Fruit fly (Drosophila melanogaster) whole organism, embryonic: Measurements from ENCODE around the gene CG32271.

ENCODE experiments used
- Asciz ChIP-seq: fragments of 200-800 bp; sonication (Bioruptor generic); optimal IDR thresholded peaks from 2 replicates; lab custom pipeline; 2017; ENCODE audit warnings: missing biosample characterization, mild to moderate bottlenecking, missing genetic modification characterization, missing genetic modification reagents
- Bgb ChIP-seq: fragments of 200-800 bp; sonication (Bioruptor generic); IDR thresholded peaks from 2 replicates; pipeline ENCODE4 v1.3.6; 2022; ENCODE audit warnings: missing biosample characterization, missing genetic modification characterization; ENCODE audit not compliant: partially characterized antibody
- Blimp-1 ChIP-seq: fragments of 200-800 bp; sonication (Bioruptor generic); optimal IDR thresholded peaks from 3 replicates; lab custom pipeline; 2018; ENCODE audit warnings: missing biosample characterization, missing genetic modification characterization, mild to moderate bottlenecking, moderate library complexity, missing genetic modification reagents
- CG10565 ChIP-seq: fragments of 200-800 bp; sonication (Bioruptor generic); optimal IDR thresholded peaks from 3 replicates; lab custom pipeline; 2016; ENCODE audit warnings: missing biosample characterization, mild to moderate bottlenecking, missing genetic modification characterization
- CG11695 ChIP-seq: fragments of 200-800 bp; sonication (Bioruptor generic); IDR thresholded peaks from 3 replicates; pipeline ENCODE4 v1.3.6; 2022; ENCODE audit warnings: missing biosample characterization, missing genetic modification characterization
- CG13424 ChIP-seq: fragments of 200-800 bp; sonication (Bioruptor generic); optimal IDR thresholded peaks from 2 replicates; lab custom pipeline; 2019; ENCODE audit warnings: missing biosample characterization, mild to moderate bottlenecking, missing genetic modification characterization, moderate library complexity
- CG17385 ChIP-seq: fragments of 200-800 bp; sonication (Bioruptor generic); optimal IDR thresholded peaks from 3 replicates; lab custom pipeline; 2018; ENCODE audit warnings: missing biosample characterization, mild to moderate bottlenecking, missing genetic modification characterization
- CG18262 ChIP-seq: fragments of 200-800 bp; optimal IDR thresholded peaks from 3 replicates; lab custom pipeline; 2019; ENCODE audit warnings: missing biosample characterization, mild to moderate bottlenecking, missing genetic modification characterization, moderate library complexity
- CG2678 ChIP-seq: fragments of 200-800 bp; sonication (Bioruptor generic); optimal IDR thresholded peaks from 3 replicates; lab custom pipeline; 2019; ENCODE audit warnings: missing biosample characterization, mild to moderate bottlenecking, missing genetic modification characterization, moderate library complexity
- CG2889 ChIP-seq: fragments of 200-800 bp; sonication (Bioruptor generic); IDR thresholded peaks from 3 replicates; pipeline ENCODE4 v1.3.6; 2022; ENCODE audit warnings: missing biosample characterization, missing genetic modification characterization
- CG33213 ChIP-seq: fragments of 200-800 bp; sonication (Bioruptor generic); optimal IDR thresholded peaks from 3 replicates; lab custom pipeline; 2016; ENCODE audit warnings: missing biosample characterization, missing genetic modification characterization
- CG3726 ChIP-seq: fragments of 200-800 bp; sonication (Bioruptor generic); IDR thresholded peaks from 3 replicates; pipeline ENCODE4, ENCODE4 v1.3.6; 2022; ENCODE audit warnings: missing biosample characterization, missing genetic modification characterization
- CG42726 ChIP-seq: fragments of 200-800 bp; sonication (Bioruptor generic); IDR thresholded peaks from 2 replicates; pipeline ENCODE4 v1.3.6; 2022; ENCODE audit warnings: missing biosample characterization, missing genetic modification characterization; ENCODE audit not compliant: partially characterized antibody
- CG4617 ChIP-seq: fragments of 200-800 bp; sonication (Bioruptor generic); optimal IDR thresholded peaks from 3 replicates; lab custom pipeline; 2016; ENCODE audit warnings: missing biosample characterization, missing genetic modification characterization, borderline replicate concordance
- CG4820 ChIP-seq: fragments of 200-800 bp; sonication (Bioruptor generic); optimal IDR thresholded peaks from 3 replicates; lab custom pipeline; 2016; ENCODE audit warnings: missing biosample characterization, missing genetic modification characterization
- CG5245 ChIP-seq: fragments of 200-800 bp; sonication (Bioruptor generic); optimal IDR thresholded peaks from 3 replicates; lab custom pipeline; 2016; ENCODE audit warnings: missing biosample characterization, missing genetic modification characterization
- CG6254 ChIP-seq: fragments of 200-800 bp; sonication (Bioruptor generic); optimal IDR thresholded peaks from 3 replicates; lab custom pipeline; 2017; ENCODE audit warnings: mild to moderate bottlenecking, missing biosample characterization, missing genetic modification reagents, missing genetic modification characterization
- CG6854 ChIP-seq: fragments of 200-800 bp; sonication (Bioruptor generic); optimal IDR thresholded peaks from 3 replicates; lab custom pipeline; 2017; ENCODE audit warnings: missing biosample characterization, mild to moderate bottlenecking, missing genetic modification characterization
- CG7357 ChIP-seq: fragments of 200-800 bp; sonication (Bioruptor generic); IDR thresholded peaks from 3 replicates; pipeline ENCODE4 v1.3.6; 2022; ENCODE audit warnings: missing biosample characterization, missing genetic modification characterization
- CG7786 ChIP-seq: fragments of 200-800 bp; sonication (Bioruptor generic); optimal IDR thresholded peaks from 2 replicates; lab custom pipeline; 2016; ENCODE audit warnings: missing biosample characterization, missing genetic modification characterization
- CG7839 ChIP-seq: fragments of 200-800 bp; sonication (Bioruptor generic); optimal IDR thresholded peaks from 3 replicates; lab custom pipeline; 2018; ENCODE audit warnings: missing biosample characterization, mild to moderate bottlenecking, missing genetic modification characterization, moderate library complexity
- CG7987 ChIP-seq: fragments of 200-800 bp; sonication (Bioruptor generic); optimal IDR thresholded peaks from 2 replicates; lab custom pipeline; 2018; ENCODE audit warnings: missing biosample characterization, mild to moderate bottlenecking, missing genetic modification characterization, moderate library complexity
- D19A ChIP-seq: fragments of 200-800 bp; optimal IDR thresholded peaks from 3 replicates; lab custom pipeline; 2019; ENCODE audit warnings: missing biosample characterization, mild to moderate bottlenecking, missing genetic modification characterization, moderate library complexity
- Doc2 ChIP-seq: fragments of 200-800 bp; sonication (Bioruptor generic); IDR thresholded peaks from 2 replicates; pipeline ENCODE4 v1.3.6; 2022; ENCODE audit warnings: missing biosample characterization, missing genetic modification characterization
- GATAe ChIP-seq: fragments of 200-800 bp; sonication (Bioruptor generic); conservative IDR thresholded peaks from 2 replicates; pipeline ENCODE4 v1.3.6; 2022; ENCODE audit warnings: missing biosample characterization, missing genetic modification characterization
- H2.0 ChIP-seq: fragments of 200-800 bp; sonication (Bioruptor generic); IDR thresholded peaks from 2 replicates; pipeline ENCODE4 v1.3.6; 2022; ENCODE audit warnings: missing biosample characterization, missing genetic modification characterization
- Lhr ChIP-seq: fragments of 200-800 bp; sonication (Bioruptor generic); optimal IDR thresholded peaks from 3 replicates; lab custom pipeline; 2017; ENCODE audit warnings: mild to moderate bottlenecking, missing biosample characterization, missing genetic modification reagents, missing genetic modification characterization
- Ptx1 ChIP-seq: fragments of 200-800 bp; sonication (Bioruptor generic); IDR thresholded peaks from 2 replicates; pipeline ENCODE4 v1.3.6; 2022; ENCODE audit warnings: missing biosample characterization, missing genetic modification characterization
- Sox102F ChIP-seq: fragments of 200-800 bp; sonication (Bioruptor generic); optimal IDR thresholded peaks from 2 replicates; lab custom pipeline; 2018; ENCODE audit warnings: missing biosample characterization, mild to moderate bottlenecking, missing genetic modification characterization, moderate library complexity
- Spps ChIP-seq: fragments of 200-800 bp; sonication (Bioruptor generic); optimal IDR thresholded peaks from 2 replicates; lab custom pipeline; 2018; ENCODE audit warnings: missing biosample characterization, mild to moderate bottlenecking, missing genetic modification characterization
- Trl ChIP-seq, 3 experiments: fragments of >200 bp in 2 of 3; fragments of 200-800 bp in 1 of 3; sonication (Bioruptor generic) in 1 of 3; optimal IDR thresholded peaks; 2 replicates in 1 of 3; 3 replicates in 2 of 3; lab custom pipeline; 2016 to 2017; ENCODE audit warnings: missing biosample characterization in 1 of 3, missing genetic modification characterization in 1 of 3
- al ChIP-seq: fragments of 200-800 bp; sonication (Bioruptor generic); IDR thresholded peaks from 2 replicates; pipeline ENCODE4 v1.3.6; 2022; ENCODE audit warnings: missing biosample characterization, missing genetic modification characterization
- ap ChIP-seq: fragments of 200-800 bp; sonication (Bioruptor generic); IDR thresholded peaks from 2 replicates; pipeline ENCODE4 v1.3.6; 2022; ENCODE audit warnings: missing biosample characterization, missing genetic modification characterization
- ase ChIP-seq: fragments of 200-800 bp; sonication (Bioruptor generic); IDR thresholded peaks from 3 replicates; pipeline ENCODE4 v1.3.6; 2022; ENCODE audit warnings: missing biosample characterization, missing genetic modification characterization
- bab2 ChIP-seq: fragments of 200-800 bp; sonication (Bioruptor generic); optimal IDR thresholded peaks from 2 replicates; lab custom pipeline; 2016; ENCODE audit warnings: missing biosample characterization, missing genetic modification characterization
- chif ChIP-seq, 2 experiments: fragments of 200-800 bp; sonication (Bioruptor generic); optimal IDR thresholded peaks; 3 replicates each; lab custom pipeline; 2016; ENCODE audit warnings: missing biosample characterization in 2 of 2, missing genetic modification characterization in 2 of 2
- chm ChIP-seq: fragments of 200-800 bp; sonication (Bioruptor generic); IDR thresholded peaks from 2 replicates; pipeline ENCODE4 v1.3.6; 2022; ENCODE audit warnings: missing biosample characterization, missing genetic modification characterization
- fd96Cb ChIP-seq: fragments of 200-800 bp; sonication (Bioruptor generic); optimal IDR thresholded peaks from 2 replicates; lab custom pipeline; 2018; ENCODE audit warnings: missing biosample characterization, mild to moderate bottlenecking, missing genetic modification characterization, moderate library complexity
- kni ChIP-seq: fragments of 200-800 bp; sonication (Bioruptor generic); optimal IDR thresholded peaks from 3 replicates; lab custom pipeline; 2017; ENCODE audit warnings: mild to moderate bottlenecking, missing biosample characterization, missing genetic modification reagents, missing genetic modification characterization
- lbe ChIP-seq: fragments of 200-800 bp; sonication (Bioruptor generic); optimal IDR thresholded peaks from 2 replicates; lab custom pipeline; 2016; ENCODE audit warnings: missing biosample characterization, mild to moderate bottlenecking, missing genetic modification characterization
- oc ChIP-seq: fragments of 200-800 bp; sonication (Bioruptor generic); optimal IDR thresholded peaks from 2 replicates; lab custom pipeline; 2018; ENCODE audit warnings: missing biosample characterization, mild to moderate bottlenecking, missing genetic modification characterization, moderate library complexity
- prd ChIP-seq, 3 experiments: fragments of >200 bp in 2 of 3; fragments of 200-800 bp in 1 of 3; sonication (Bioruptor generic) in 1 of 3; optimal IDR thresholded peaks in 2 of 3; IDR thresholded peaks in 1 of 3; 2 replicates in 2 of 3; 3 replicates in 1 of 3; pipeline versions ENCODE4 v1.3.6 to Lab custom; 2017 to 2022; ENCODE audit warnings: missing biosample characterization in 1 of 3, missing genetic modification characterization in 1 of 3
- pzg ChIP-seq: fragments of 200-800 bp; sonication (Bioruptor generic); optimal IDR thresholded peaks from 3 replicates; lab custom pipeline; 2018; ENCODE audit warnings: missing biosample characterization, mild to moderate bottlenecking, missing genetic modification characterization, moderate library complexity
- sc ChIP-seq, 3 experiments: fragments of >200 bp in 2 of 3; fragments of 200-800 bp in 1 of 3; sonication (Bioruptor generic) in 1 of 3; optimal IDR thresholded peaks; 2 replicates in 2 of 3; 3 replicates in 1 of 3; lab custom pipeline; 2017; ENCODE audit warnings: mild to moderate bottlenecking in 1 of 3, missing biosample characterization in 1 of 3, missing genetic modification characterization in 1 of 3, missing genetic modification reagents in 1 of 3
- tio ChIP-seq: fragments of 200-800 bp; sonication (Bioruptor generic); optimal IDR thresholded peaks from 2 replicates; lab custom pipeline; 2017; ENCODE audit warnings: missing biosample characterization, missing genetic modification characterization, inconsistent platforms
- zfh2 ChIP-seq: fragments of 200-800 bp; sonication (Bioruptor generic); optimal IDR thresholded peaks from 2 replicates; lab custom pipeline; 2016; ENCODE audit warnings: missing biosample characterization, missing genetic modification characterization

CG32271 gene

DNA sequence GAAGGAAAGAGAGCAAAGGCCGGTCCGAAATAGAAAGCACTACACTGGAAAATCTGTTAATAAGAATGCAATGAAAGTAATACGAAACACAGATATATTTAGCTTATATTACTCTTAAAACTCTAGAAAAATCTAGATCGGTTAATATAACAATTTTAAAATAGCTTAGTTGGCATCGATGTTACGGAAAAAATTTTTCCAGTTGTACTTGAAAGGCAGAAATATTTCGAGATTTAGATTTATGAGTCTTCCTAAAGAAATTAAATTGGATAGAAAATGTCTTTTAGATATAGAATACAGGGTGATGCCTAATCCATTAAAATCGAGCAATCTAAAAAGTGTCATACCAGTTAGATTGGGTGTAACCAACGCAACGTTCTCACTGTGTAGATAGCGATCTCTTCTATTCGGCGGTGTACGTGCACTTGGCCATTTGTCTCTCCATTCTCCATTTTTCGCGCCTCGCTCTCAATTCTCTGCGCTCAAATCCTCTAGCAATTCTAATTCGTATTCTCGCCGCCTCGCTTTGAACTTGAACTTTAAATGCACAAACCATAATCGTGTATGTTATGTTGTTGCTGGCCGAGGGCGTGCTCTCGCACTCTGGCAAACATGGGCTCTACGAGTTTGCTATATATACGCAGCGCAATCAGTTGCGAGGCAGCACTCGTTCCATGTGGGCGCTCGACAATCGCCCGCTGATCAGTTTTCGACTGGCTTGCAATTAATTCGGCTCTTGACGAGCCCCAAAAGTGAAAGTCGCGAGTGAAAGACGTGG, 47.2 kb upstream of the CG32271 start (continued):
- TF ChIP-seq sc (optimal IDR thresholded peaks at IDR 0.05; lab: Kevin White, UChicago) (no peak), sc (GFP tag; optimal IDR thresholded peaks at IDR 0.05; lab: Kevin White, UChicago) (peak; percentile 98), CG7786 (peak; percentile 96), CG10565 (GFP tag; lab: Kevin White, UChicago) (peak; percentile 80), CG2889 (GFP tag; lab: Robert Waterston, UW) (peak; percentile 85), fd96Cb (peak; percentile 93), zfh2 (peak; percentile 95), Sox102F (GFP tag; lab: Kevin White, UChicago) (peak; percentile 94), pzg (no peak), H2.0 (GFP tag; lab: Robert Waterston, UW) (peak; percentile 79), Ptx1 (peak; percentile 88), CG18262 (tag; lab: Kevin White, UChicago) (peak; percentile 98), CG13424 (tag; lab: Kevin White, UChicago) (peak; percentile 97), bab2 (GFP tag; lab: Kevin White, UChicago) (peak; percentile 93), CG7987 (GFP tag; lab: Kevin White, UChicago) (peak; percentile 46), GATAe (GFP tag; lab: Robert Waterston, UW) (peak; percentile 73), CG17385 (GFP tag; lab: Kevin White, UChicago) (peak; percentile 92), CG7357 (GFP tag; lab: Robert Waterston, UW) (peak; percentile 86), Bgb (peak; percentile 45; the same call in 1 of the 2 replicates), CG6854 (GFP tag; lab: Kevin White, UChicago) (peak; percentile 90), Blimp-1 (peak; percentile 66), chm (no peak), Trl (optimal IDR thresholded peaks at IDR 0.05; lab: Kevin White, UChicago) (peak; percentile 73 to 89), Trl (GFP tag; optimal IDR thresholded peaks at IDR 0.05; lab: Kevin White, UChicago) (peak; percentile 87), chif (GFP tag; optimal IDR thresholded peaks at IDR 0.05; lab: Kevin White, UChicago) (peak; percentile 97), Asciz (peak; percentile 91), Doc2 (GFP tag; lab: Robert Waterston, UW) (no peak), CG7839 (tag; lab: Kevin White, UChicago) (peak; percentile 96), tio (GFP tag; lab: Kevin White, UChicago) (peak; percentile 98), CG42726 (GFP tag; lab: Robert Waterston, UW) (no peak), ase (no peak; the same call in 1 of the 3 replicates), CG4617 (GFP tag; lab: Kevin White, UChicago) (peak; percentile 85), Lhr (GFP tag; lab: Kevin White, UChicago) (peak; percentile 84), D19A (tag; lab: Kevin White, UChicago) (peak; percentile 90), CG4820 (peak; percentile 95), CG11695 (peak; percentile 90), Spps (tag; lab: Kevin White, UChicago) (peak; percentile 80), CG3726 (GFP tag; lab: Robert Waterston, UW) (peak; percentile 64; the same call in 2 of the 3 replicates), ap (GFP tag; lab: Robert Waterston, UW) (peak; percentile 72), prd (optimal IDR thresholded peaks at IDR 0.05; lab: Kevin White, UChicago) (no peak), prd (GFP tag; IDR thresholded peaks at IDR 0.05; lab: Robert Waterston, UW) (peak; percentile 93), lbe (GFP tag; lab: Kevin White, UChicago) (peak; percentile 42), CG6254 (GFP tag; lab: Kevin White, UChicago) (peak; percentile 87), kni (GFP tag; lab: Kevin White, UChicago) (peak; percentile 93), CG33213 (GFP tag; lab: Kevin White, UChicago) (peak; percentile 87), CG2678 (tag; lab: Kevin White, UChicago) (peak; percentile 97), al (GFP tag; lab: Robert Waterston, UW) (peak; percentile 87), oc (tag; lab: Kevin White, UChicago) (peak; percentile 86), CG5245 (GFP tag; lab: Kevin White, UChicago) (peak; percentile 92)
